Worm (Caenorhabditis elegans) whole organism, L3 larva: ENCODE data around the gene ZK813.4.

Source experiments
- egl-27 ChIP-seq: sonication (generic microtip); optimal IDR thresholded peaks from 4 replicates; lab custom pipeline; 2017; ENCODE audit warnings: missing biosample characterization, missing genetic modification reagents, missing genetic modification characterization
- elt-3 ChIP-seq, 3 experiments: fragments of 150-350 bp in 1 of 3; sonication (generic microtip) in 2 of 3; optimal IDR thresholded peaks; 2 replicates in 2 of 3; 4 replicates in 1 of 3; lab custom pipeline; 2014 to 2017; ENCODE audit warnings: missing biosample characterization in 3 of 3, missing genetic modification characterization in 3 of 3
- fkh-10 ChIP-seq: sonication (generic microtip); optimal IDR thresholded peaks from 2 replicates; lab custom pipeline; 2017; ENCODE audit warnings: missing biosample characterization, missing genetic modification reagents, missing genetic modification characterization
- fkh-2 ChIP-seq: fragments of 150-350 bp; optimal IDR thresholded peaks from 2 replicates; lab custom pipeline; 2014; ENCODE audit warnings: missing biosample characterization, missing genetic modification reagents, missing genetic modification characterization
- hmg-11 ChIP-seq: sonication (generic microtip); optimal IDR thresholded peaks from 2 replicates; lab custom pipeline; 2016; ENCODE audit warnings: missing genetic modification characterization, missing compliant biosample characterization
- lin-39 ChIP-seq: fragments of 150-350 bp; optimal IDR thresholded peaks from 2 replicates; lab custom pipeline; 2018; ENCODE audit warnings: missing biosample characterization, missing genetic modification reagents, missing genetic modification characterization
- nhr-237 ChIP-seq: fragments of 150-350 bp; optimal IDR thresholded peaks from 2 replicates; lab custom pipeline; 2014; ENCODE audit warnings: missing biosample characterization, missing genetic modification characterization
- nhr-76 ChIP-seq: fragments of 150-350 bp; sonication (generic microtip); optimal IDR thresholded peaks from 5 replicates; lab custom pipeline; 2014; ENCODE audit warnings: missing biosample characterization, missing genetic modification characterization
- sea-2 ChIP-seq: fragments of 150-350 bp; sonication (generic microtip); optimal IDR thresholded peaks from 4 replicates; lab custom pipeline; 2014; ENCODE audit warnings: missing biosample characterization, missing genetic modification reagents, missing genetic modification characterization
- skn-1 ChIP-seq: fragments of 150-350 bp; optimal IDR thresholded peaks from 2 replicates; lab custom pipeline; 2014; ENCODE audit warnings: missing biosample characterization, missing genetic modification characterization
- snpc-4 ChIP-seq: fragments of 150-350 bp; optimal IDR thresholded peaks from 2 replicates; lab custom pipeline; 2014; ENCODE audit warnings: missing biosample characterization, missing genetic modification characterization
- unc-39 ChIP-seq: sonication (generic microtip); optimal IDR thresholded peaks from 4 replicates; lab custom pipeline; 2017; ENCODE audit warnings: missing biosample characterization, missing genetic modification characterization

DNA sequence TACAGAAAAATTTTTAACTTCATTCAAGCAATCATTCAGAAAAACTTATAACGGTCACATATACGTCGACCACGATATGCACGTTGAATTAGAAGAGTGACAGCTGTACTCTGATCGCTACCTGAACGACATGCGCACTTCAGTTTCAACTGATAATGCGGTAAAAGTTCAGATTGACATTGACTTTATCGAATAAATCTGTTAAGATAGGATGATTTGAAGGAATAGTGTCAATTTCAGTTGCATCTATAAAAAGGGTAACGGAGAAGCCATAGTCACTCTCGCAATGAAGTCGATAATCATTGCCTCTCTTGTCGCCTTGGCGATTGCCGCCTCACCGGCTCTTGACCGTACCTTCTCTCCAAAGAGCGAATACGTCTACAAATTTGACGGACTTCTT is 26.7 kb downstream of the ZK813.4 start, which contains the start of gene vit-5:
- TF ChIP-seq elt-3 (tag; optimal IDR thresholded peaks at IDR 0.05; lab: Kevin White, UChicago) (no peak), fkh-10 (no peak), lin-39 (tag; lab: Kevin White, UChicago) (no peak), nhr-76 (no peak), fkh-2 (tag; lab: Kevin White, UChicago) (no peak), snpc-4 (tag; lab: Kevin White, UChicago) (no peak), sea-2 (GFP tag; lab: Kevin White, UChicago) (no peak), unc-39 (tag; lab: Kevin White, UChicago) (no peak), skn-1 (tag; lab: Kevin White, UChicago) (no peak), nhr-237 (tag; lab: Kevin White, UChicago) (no peak), egl-27 (no peak), hmg-11 (tag; lab: Kevin White, UChicago) (no peak)
